Fruit fly (Drosophila melanogaster): ENCODE results near the gene RhoGAP92B.

dm6 chr3R:19928544-19928943, 23.6 kb downstream of the RhoGAP92B start, which contains the start of gene CG4459:
- no peak for TF ChIP-seq CG11617 (GFP tag; optimal IDR thresholded peaks at IDR 0.05)
- TF ChIP-seq CG33017 (tag; optimal IDR thresholded peaks at IDR 0.05) = no peak
- no peak for TF ChIP-seq Clk (GFP tag; optimal IDR thresholded peaks at IDR 0.05)
- no peak for TF ChIP-seq CG5204 (GFP tag; optimal IDR thresholded peaks at IDR 0.05)
- TF ChIP-seq bab1 (GFP tag; optimal IDR thresholded peaks at IDR 0.05) = no peak
